Worm (Caenorhabditis elegans): Measurements from ENCODE around the gene R10F2.5.

R10F2.5 gene

ce11 chrIII:2943995-2944394, 19.4 kb upstream of the R10F2.5 start, which contains the start of gene R10F2.6:
TSS of gene R10F2.6 (minus strand) at chrIII:2944095.
- TF ChIP-seq hlh-1 (tag; optimal IDR thresholded peaks at IDR 0.05) (no peak), drap-1 (GFP tag; optimal IDR thresholded peaks at IDR 0.05) (no peak), lin-32 (GFP tag; optimal IDR thresholded peaks at IDR 0.05) (no peak), ham-2 (GFP tag; optimal IDR thresholded peaks at IDR 0.05) (no peak), ces-1 (GFP tag; optimal IDR thresholded peaks at IDR 0.05) (no peak), pha-4 (tag; optimal IDR thresholded peaks at IDR 0.05) (no peak), unc-39 (tag; optimal IDR thresholded peaks at IDR 0.05) (no peak), ceh-43 (GFP tag; optimal IDR thresholded peaks at IDR 0.05) (no peak), sem-2 (GFP tag; optimal IDR thresholded peaks at IDR 0.05) (no peak), mep-1 (tag; optimal IDR thresholded peaks at IDR 0.05) (no peak), blmp-1 (tag; optimal IDR thresholded peaks at IDR 0.05) (no peak), tbx-8 (GFP tag; optimal IDR thresholded peaks at IDR 0.05) (no peak), nhr-28 (tag; optimal IDR thresholded peaks at IDR 0.05) (no peak), elt-3 (tag; optimal IDR thresholded peaks at IDR 0.05) (no peak)

- no peak for TF ChIP-seq mab-5 (tag; optimal IDR thresholded peaks at IDR 0.05)
- no peak for TF ChIP-seq sptf-1 (tag; optimal IDR thresholded peaks at IDR 0.05)
- no peak for TF ChIP-seq unc-120 (tag; optimal IDR thresholded peaks at IDR 0.05; ENCODE audit: poor library complexity, severe bottlenecking)
- TF ChIP-seq snpc-4 (tag; optimal IDR thresholded peaks at IDR 0.05) = no peak
- no peak for TF ChIP-seq nhr-76 (tag; optimal IDR thresholded peaks at IDR 0.05)
- TF ChIP-seq unc-62 (GFP tag; optimal IDR thresholded peaks at IDR 0.05) = no peak
- TF ChIP-seq lsy-2 (tag; optimal IDR thresholded peaks at IDR 0.05) = no peak
- no peak for TF ChIP-seq nhr-12 (tag; optimal IDR thresholded peaks at IDR 0.05)
- no peak for TF ChIP-seq elt-3 (tag; optimal IDR thresholded peaks at IDR 0.05)
- TF ChIP-seq hlh-1 (tag; optimal IDR thresholded peaks at IDR 0.05) = no peak
Measured at ce11 chrIII:2941578-2941977, 17.0 kb upstream of the R10F2.5 start.

ce11 chrIII:2937780-2938179, 13.2 kb upstream of the R10F2.5 start:
- no peak for TF ChIP-seq tbx-8 (GFP tag; optimal IDR thresholded peaks at IDR 0.05)
- TF ChIP-seq sptf-1 (tag; optimal IDR thresholded peaks at IDR 0.05) = no peak
- no peak for TF ChIP-seq drap-1 (GFP tag; optimal IDR thresholded peaks at IDR 0.05)
- no peak for TF ChIP-seq ceh-39 (tag; optimal IDR thresholded peaks at IDR 0.05)
- no peak for TF ChIP-seq lsy-2 (tag; optimal IDR thresholded peaks at IDR 0.05)
- no peak for TF ChIP-seq nhr-2 (tag; optimal IDR thresholded peaks at IDR 0.05)
- TF ChIP-seq hlh-1 (tag; optimal IDR thresholded peaks at IDR 0.05) = no peak
- no peak for TF ChIP-seq ceh-43 (GFP tag; optimal IDR thresholded peaks at IDR 0.05)
- no peak for TF ChIP-seq zip-8 (tag; optimal IDR thresholded peaks at IDR 0.05)

- TF ChIP-seq elt-1 (tag; optimal IDR thresholded peaks at IDR 0.05; ENCODE audit: borderline replicate concordance, insufficient read depth) (no peak), nhr-2 (tag; optimal IDR thresholded peaks at IDR 0.05) (no peak), ceh-39 (tag; optimal IDR thresholded peaks at IDR 0.05) (no peak), drap-1 (GFP tag; optimal IDR thresholded peaks at IDR 0.05) (no peak), M03D4.4 (tag; optimal IDR thresholded peaks at IDR 0.05) (no peak), nhr-28 (tag; optimal IDR thresholded peaks at IDR 0.05) (no peak), snpc-4 (tag; optimal IDR thresholded peaks at IDR 0.05) (no peak), ces-1 (GFP tag; optimal IDR thresholded peaks at IDR 0.05) (no peak), ztf-11 (tag; optimal IDR thresholded peaks at IDR 0.05) (no peak), nhr-76 (tag; optimal IDR thresholded peaks at IDR 0.05) (no peak), ham-2 (GFP tag; optimal IDR thresholded peaks at IDR 0.05) (no peak), ceh-43 (GFP tag; optimal IDR thresholded peaks at IDR 0.05) (no peak), lsy-2 (tag; optimal IDR thresholded peaks at IDR 0.05) (no peak), flh-1 (GFP tag; optimal IDR thresholded peaks at IDR 0.05) (no peak), bed-3 (GFP tag; optimal IDR thresholded peaks at IDR 0.05) (no peak), lin-13 (tag; optimal IDR thresholded peaks at IDR 0.05) (no peak), cnd-1 (tag; optimal IDR thresholded peaks at IDR 0.05) (no peak)
Measured at ce11 chrIII:2923012-2923411, 1.5 kb downstream of the R10F2.5 start, which contains the start of gene R10F2.4. TSS of gene R10F2.4 (minus strand) at chrIII:2923112.

- no peak for TF ChIP-seq snpc-4 (tag; optimal IDR thresholded peaks at IDR 0.05)
- TF ChIP-seq pha-4 (tag; optimal IDR thresholded peaks at IDR 0.05) = no peak
- TF ChIP-seq unc-39 (tag; optimal IDR thresholded peaks at IDR 0.05) = no peak
- TF ChIP-seq ham-2 (GFP tag; optimal IDR thresholded peaks at IDR 0.05) = no peak
- no peak for TF ChIP-seq bed-3 (GFP tag; optimal IDR thresholded peaks at IDR 0.05)
- no peak for TF ChIP-seq sem-2 (GFP tag; optimal IDR thresholded peaks at IDR 0.05)
- no peak for TF ChIP-seq unc-120 (tag; optimal IDR thresholded peaks at IDR 0.05; ENCODE audit: poor library complexity, severe bottlenecking)
- TF ChIP-seq ces-1 (GFP tag; optimal IDR thresholded peaks at IDR 0.05) = peak; percentile 90
- TF ChIP-seq nhr-2 (tag; optimal IDR thresholded peaks at IDR 0.05) = no peak
Measured at ce11 chrIII:2920866-2921265, 3.7 kb downstream of the R10F2.5 start.

Data from whole organism, mixed stage, embryonic.